Fruit fly (Drosophila melanogaster) whole organism, embryonic: ENCODE results near the gene CG6040.
A peak's percentile ranks its signal among the peaks of the same experiment; 100 is the strongest.

Experiments
- Abd-B ChIP-seq: fragments of 200-800 bp; sonication (Bioruptor generic); optimal IDR thresholded peaks from 2 replicates; lab custom pipeline; 2018; ENCODE audit warnings: missing biosample characterization, mild to moderate bottlenecking, missing genetic modification characterization, moderate library complexity
- CG10274 ChIP-seq: fragments of 200-800 bp; sonication (Bioruptor generic); optimal IDR thresholded peaks from 3 replicates; lab custom pipeline; 2017; ENCODE audit warnings: missing biosample characterization, mild to moderate bottlenecking, missing genetic modification characterization
- CG11085 ChIP-seq: fragments of 200-800 bp; sonication (Bioruptor generic); IDR thresholded peaks from 2 replicates; pipeline ENCODE4 v1.3.6; 2022; ENCODE audit warnings: missing biosample characterization, missing genetic modification characterization
- CG13624 ChIP-seq: fragments of 200-800 bp; sonication (Bioruptor generic); optimal IDR thresholded peaks from 2 replicates; lab custom pipeline; 2016; ENCODE audit warnings: missing biosample characterization, missing genetic modification characterization
- CG14050 ChIP-seq: fragments of 200-800 bp; sonication (Bioruptor generic); IDR thresholded peaks from 3 replicates; pipeline ENCODE4 v1.3.6; 2022; ENCODE audit warnings: missing biosample characterization, missing genetic modification characterization
- CG17328 ChIP-seq: fragments of 200-800 bp; sonication (Bioruptor generic); IDR thresholded peaks from 2 replicates; pipeline ENCODE4 v1.3.6; 2022; ENCODE audit warnings: missing biosample characterization, missing genetic modification characterization
- CG2199 ChIP-seq: fragments of 200-800 bp; sonication (Bioruptor generic); IDR thresholded peaks from 3 replicates; pipeline ENCODE4 v1.3.6; 2022; ENCODE audit warnings: missing biosample characterization, missing genetic modification characterization
- CG3726 ChIP-seq: fragments of 200-800 bp; sonication (Bioruptor generic); IDR thresholded peaks from 3 replicates; pipeline ENCODE4, ENCODE4 v1.3.6; 2022; ENCODE audit warnings: missing biosample characterization, missing genetic modification characterization
- CG5245 ChIP-seq: fragments of 200-800 bp; sonication (Bioruptor generic); optimal IDR thresholded peaks from 3 replicates; lab custom pipeline; 2016; ENCODE audit warnings: missing biosample characterization, missing genetic modification characterization
- CG7786 ChIP-seq: fragments of 200-800 bp; sonication (Bioruptor generic); optimal IDR thresholded peaks from 2 replicates; lab custom pipeline; 2016; ENCODE audit warnings: missing biosample characterization, missing genetic modification characterization
- CG8924 ChIP-seq: fragments of 200-800 bp; optimal IDR thresholded peaks from 3 replicates; lab custom pipeline; 2019; ENCODE audit warnings: missing biosample characterization, mild to moderate bottlenecking, missing genetic modification characterization, moderate library complexity
- CG9437 ChIP-seq: fragments of 200-800 bp; sonication (Bioruptor generic); optimal IDR thresholded peaks from 2 replicates; lab custom pipeline; 2018; ENCODE audit warnings: missing biosample characterization, mild to moderate bottlenecking, missing genetic modification characterization
- CG9609 ChIP-seq: fragments of 200-800 bp; sonication (Bioruptor generic); optimal IDR thresholded peaks from 3 replicates; lab custom pipeline; 2016; ENCODE audit warnings: missing biosample characterization, missing genetic modification characterization
- CG9817 ChIP-seq: fragments of 200-800 bp; sonication (Bioruptor generic); optimal IDR thresholded peaks from 2 replicates; lab custom pipeline; 2018; ENCODE audit warnings: missing biosample characterization, mild to moderate bottlenecking, missing genetic modification characterization, moderate library complexity
- D19A ChIP-seq: fragments of 200-800 bp; optimal IDR thresholded peaks from 3 replicates; lab custom pipeline; 2019; ENCODE audit warnings: missing biosample characterization, mild to moderate bottlenecking, missing genetic modification characterization, moderate library complexity
- Dip2 ChIP-seq: fragments of 200-800 bp; sonication (Bioruptor generic); IDR thresholded peaks from 2 replicates; pipeline ENCODE4 v1.3.6; 2022; ENCODE audit warnings: missing biosample characterization, missing genetic modification characterization
- Dp ChIP-seq: fragments of 200-800 bp; sonication (Bioruptor generic); optimal IDR thresholded peaks from 2 replicates; lab custom pipeline; 2018; ENCODE audit warnings: missing biosample characterization, mild to moderate bottlenecking, missing genetic modification characterization, moderate library complexity
- GATAe ChIP-seq: fragments of 200-800 bp; sonication (Bioruptor generic); conservative IDR thresholded peaks from 2 replicates; pipeline ENCODE4 v1.3.6; 2022; ENCODE audit warnings: missing biosample characterization, missing genetic modification characterization
- Hr78 ChIP-seq, 2 experiments: fragments of 200-800 bp in 1 of 2; fragments of >200 bp in 1 of 2; sonication (Bioruptor generic) in 1 of 2; optimal IDR thresholded peaks; 2 replicates each; lab custom pipeline; 2017 to 2019; ENCODE audit warnings: missing biosample characterization in 2 of 2, missing genetic modification characterization in 2 of 2, mild to moderate bottlenecking in 1 of 2, moderate library complexity in 1 of 2
- Jarid2 ChIP-seq: fragments of 200-800 bp; sonication (Bioruptor generic); optimal IDR thresholded peaks from 3 replicates; lab custom pipeline; 2017; ENCODE audit warnings: mild to moderate bottlenecking, missing biosample characterization, missing genetic modification reagents, missing genetic modification characterization
- Med ChIP-seq: fragments of 200-800 bp; sonication (Bioruptor generic); peaks from one replicate; lab custom pipeline; 2016; ENCODE audit warnings: missing biosample characterization, missing genetic modification characterization, mild to moderate bottlenecking, inconsistent platforms, moderate library complexity
- Meics ChIP-seq: fragments of 200-800 bp; sonication (Bioruptor generic); optimal IDR thresholded peaks from 2 replicates; lab custom pipeline; 2017; ENCODE audit warnings: missing biosample characterization, mild to moderate bottlenecking, missing genetic modification characterization
- Mrtf ChIP-seq: fragments of 200-800 bp; sonication (Bioruptor generic); IDR thresholded peaks from 3 replicates; pipeline ENCODE4 v1.3.6; 2022; ENCODE audit warnings: missing biosample characterization, missing genetic modification characterization
- NC2α ChIP-seq: fragments of 200-800 bp; sonication (Bioruptor generic); optimal IDR thresholded peaks from 2 replicates; lab custom pipeline; 2016; ENCODE audit warnings: missing biosample characterization, missing genetic modification characterization
- Nf-YC ChIP-seq: fragments of 200-800 bp; optimal IDR thresholded peaks from 3 replicates; lab custom pipeline; 2019; ENCODE audit warnings: missing biosample characterization, mild to moderate bottlenecking, missing genetic modification characterization, moderate library complexity
- Oaz ChIP-seq: fragments of 200-800 bp; sonication (Bioruptor generic); IDR thresholded peaks from 2 replicates; pipeline ENCODE4 v1.3.6; 2022; ENCODE audit warnings: missing biosample characterization, missing genetic modification characterization
- Optix ChIP-seq: fragments of 200-800 bp; sonication (Bioruptor generic); IDR thresholded peaks from 3 replicates; pipeline ENCODE4 v1.3.6; 2022; ENCODE audit warnings: missing biosample characterization, missing genetic modification characterization
- Rx ChIP-seq: fragments of 200-800 bp; sonication (Bioruptor generic); IDR thresholded peaks from 2 replicates; pipeline ENCODE4 v1.3.6; 2022; ENCODE audit warnings: missing biosample characterization, missing genetic modification characterization
- Vsx1 ChIP-seq: fragments of 200-800 bp; sonication (Bioruptor generic); optimal IDR thresholded peaks from 2 replicates; lab custom pipeline; 2017; ENCODE audit warnings: missing biosample characterization, mild to moderate bottlenecking, missing genetic modification characterization, missing genetic modification reagents
- br ChIP-seq: fragments of >200 bp; optimal IDR thresholded peaks from 2 replicates; lab custom pipeline; 2017
- btn ChIP-seq: fragments of 200-800 bp; sonication (Bioruptor generic); optimal IDR thresholded peaks from 2 replicates; lab custom pipeline; 2016; ENCODE audit warnings: missing biosample characterization, missing genetic modification characterization
- cad ChIP-seq: fragments of >200 bp; optimal IDR thresholded peaks from 2 replicates; lab custom pipeline; 2017; ENCODE audit warnings: missing biosample characterization, missing genetic modification characterization
- disco-r ChIP-seq: fragments of 200-800 bp; sonication (Bioruptor generic); optimal IDR thresholded peaks from 2 replicates; lab custom pipeline; 2016; ENCODE audit warnings: missing biosample characterization, missing genetic modification characterization
- gce ChIP-seq: fragments of 200-800 bp; sonication (Bioruptor generic); IDR thresholded peaks from 3 replicates; pipeline ENCODE4 v1.3.6; 2022; ENCODE audit warnings: missing biosample characterization, missing genetic modification characterization
- gem ChIP-seq: fragments of 200-800 bp; sonication (Bioruptor generic); optimal IDR thresholded peaks from 2 replicates; lab custom pipeline; 2019; ENCODE audit warnings: missing biosample characterization, mild to moderate bottlenecking, missing genetic modification characterization, moderate library complexity
- gsb ChIP-seq: fragments of 200-800 bp; sonication (Bioruptor generic); IDR thresholded peaks from 2 replicates; pipeline ENCODE4 v1.3.6; 2022; ENCODE audit warnings: missing biosample characterization, missing genetic modification characterization
- h ChIP-seq: fragments of >200 bp; optimal IDR thresholded peaks from 2 replicates; lab custom pipeline; 2017
- ind ChIP-seq: fragments of 200-800 bp; sonication (Bioruptor generic); optimal IDR thresholded peaks from 3 replicates; lab custom pipeline; 2016; ENCODE audit warnings: missing biosample characterization, missing genetic modification characterization
- ken ChIP-seq: fragments of 200-800 bp; sonication (Bioruptor generic); IDR thresholded peaks from 3 replicates; pipeline ENCODE4 v1.3.6; 2022; ENCODE audit warnings: missing biosample characterization, missing genetic modification characterization
- maf-S ChIP-seq: fragments of 200-800 bp; sonication (Bioruptor generic); optimal IDR thresholded peaks from 2 replicates; lab custom pipeline; 2016; ENCODE audit warnings: missing biosample characterization, missing genetic modification characterization
- mam ChIP-seq: fragments of 200-800 bp; sonication (Bioruptor generic); optimal IDR thresholded peaks from 3 replicates; lab custom pipeline; 2016; ENCODE audit warnings: missing biosample characterization, missing genetic modification characterization
- nau ChIP-seq: fragments of 200-800 bp; sonication (Bioruptor generic); optimal IDR thresholded peaks from 3 replicates; lab custom pipeline; 2017; ENCODE audit warnings: missing biosample characterization, mild to moderate bottlenecking, missing genetic modification characterization, missing genetic modification reagents
- pita ChIP-seq: fragments of 200-800 bp; sonication (Bioruptor generic); optimal IDR thresholded peaks from 2 replicates; lab custom pipeline; 2017; ENCODE audit warnings: missing biosample characterization, mild to moderate bottlenecking, missing genetic modification characterization
- pros ChIP-seq: fragments of 200-800 bp; sonication (Bioruptor generic); optimal IDR thresholded peaks from 3 replicates; lab custom pipeline; 2019; ENCODE audit warnings: missing biosample characterization, mild to moderate bottlenecking, missing genetic modification characterization, moderate library complexity
- scrt ChIP-seq: fragments of 200-800 bp; sonication (Bioruptor generic); optimal IDR thresholded peaks from 2 replicates; lab custom pipeline; 2018; ENCODE audit warnings: missing biosample characterization, mild to moderate bottlenecking, missing genetic modification characterization, moderate library complexity
- slbo ChIP-seq: fragments of 200-800 bp; sonication (Bioruptor generic); IDR thresholded peaks from 2 replicates; pipeline ENCODE4 v1.3.6; 2022; ENCODE audit warnings: missing biosample characterization, missing genetic modification characterization
- tio ChIP-seq: fragments of 200-800 bp; sonication (Bioruptor generic); optimal IDR thresholded peaks from 2 replicates; lab custom pipeline; 2017; ENCODE audit warnings: missing biosample characterization, missing genetic modification characterization, inconsistent platforms
- trem ChIP-seq: fragments of 200-800 bp; optimal IDR thresholded peaks from 3 replicates; lab custom pipeline; 2019; ENCODE audit warnings: missing biosample characterization, mild to moderate bottlenecking, missing genetic modification characterization, moderate library complexity
- tx ChIP-seq: fragments of 200-800 bp; sonication (Bioruptor generic); optimal IDR thresholded peaks from 2 replicates; lab custom pipeline; 2016; ENCODE audit warnings: missing biosample characterization, missing genetic modification characterization
- zen2 ChIP-seq: fragments of 200-800 bp; sonication (Bioruptor generic); IDR thresholded peaks from 3 replicates; pipeline ENCODE4 v1.3.6; 2022; ENCODE audit warnings: missing biosample characterization, missing genetic modification characterization; ENCODE audit not compliant: partially characterized antibody

CG6040 gene

dm6 chr3R:19163972-19164819, 67.4 kb downstream of the CG6040 start, which contains the start of gene sqz (continued):
- TF ChIP-seq zen2 (GFP tag; lab: Robert Waterston, UW) (0 out of 3 replicates have a peak, but pooled peaks have one; percentile 37), Rx (GFP tag; lab: Robert Waterston, UW) (no peak), ken (GFP tag; lab: Robert Waterston, UW) (no peak), Oaz (GFP tag; lab: Robert Waterston, UW) (no peak), CG14050 (GFP tag; lab: Robert Waterston, UW) (no peak), Jarid2 (GFP tag; lab: Kevin White, UChicago) (peak; percentile 95), Vsx1 (GFP tag; lab: Kevin White, UChicago) (no peak), CG10274 (GFP tag; lab: Kevin White, UChicago) (no peak), gsb (no peak), mam (GFP tag; lab: Kevin White, UChicago) (no peak), NC2α (GFP tag; lab: Kevin White, UChicago) (no peak), trem (tag; lab: Kevin White, UChicago) (peak; percentile 21), tio (GFP tag; lab: Kevin White, UChicago) (no peak), Med (peak; percentile 78), Dip2 (GFP tag; lab: Robert Waterston, UW) (no peak), Mrtf (GFP tag; lab: Robert Waterston, UW) (no peak), br (no peak), CG9817 (tag; lab: Kevin White, UChicago) (no peak), CG3726 (no peak), gce (GFP tag; lab: Robert Waterston, UW) (0 out of 3 replicates have a peak, but pooled peaks have one; percentile 23), Meics (GFP tag; lab: Kevin White, UChicago) (no peak), CG8924 (tag; lab: Kevin White, UChicago) (peak; percentile 45), gem (no peak), cad (GFP tag; lab: Kevin White, UChicago) (no peak), Optix (GFP tag; lab: Robert Waterston, UW) (no peak), Abd-B (no peak), CG9437 (GFP tag; lab: Kevin White, UChicago) (peak; percentile 56), Dp (GFP tag; lab: Kevin White, UChicago) (no peak), disco-r (GFP tag; lab: Kevin White, UChicago) (no peak), GATAe (GFP tag; lab: Robert Waterston, UW) (no peak), pros (GFP tag; lab: Kevin White, UChicago) (peak; percentile 9), CG7786 (GFP tag; lab: Kevin White, UChicago) (no peak), CG9609 (GFP tag; lab: Kevin White, UChicago) (no peak), CG13624 (GFP tag; lab: Kevin White, UChicago) (no peak), tx (GFP tag; lab: Kevin White, UChicago) (no peak), maf-S (GFP tag; lab: Kevin White, UChicago) (no peak), btn (GFP tag; lab: Kevin White, UChicago) (no peak), CG2199 (GFP tag; lab: Robert Waterston, UW) (0 out of 3 replicates have a peak, but pooled peaks have one; percentile 21), slbo (0 out of 2 replicates have a peak, but pooled peaks have one; percentile 24), scrt (GFP tag; lab: Kevin White, UChicago) (peak; percentile 50), pita (GFP tag; lab: Kevin White, UChicago) (no peak), h (lab: Kevin White, UChicago) (no peak), CG5245 (no peak), D19A (tag; lab: Kevin White, UChicago) (no peak), ind (GFP tag; lab: Kevin White, UChicago) (no peak), Nf-YC (tag; lab: Kevin White, UChicago) (peak; percentile 19), CG11085 (GFP tag; lab: Robert Waterston, UW) (no peak), Hr78 (GFP tag; optimal IDR thresholded peaks at IDR 0.05; lab: Kevin White, UChicago) (no peak), CG17328 (GFP tag; lab: Robert Waterston, UW) (0 out of 2 replicates have a peak, but pooled peaks have one; percentile 31), nau (GFP tag; lab: Kevin White, UChicago) (peak; percentile 74)
